Fruit fly (Drosophila melanogaster) whole organism, embryonic: ENCODE measurements around the gene eco.
A peak's percentile ranks its signal among the peaks of the same experiment; 100 is the strongest.

Experiments
- CG10366 ChIP-seq: fragments of 200-800 bp; sonication (Bioruptor generic); IDR thresholded peaks from 2 replicates; pipeline ENCODE4 v1.3.6; 2022; ENCODE audit warnings: missing biosample characterization, missing genetic modification characterization
- CG10959 ChIP-seq: fragments of 200-800 bp; sonication (Bioruptor generic); IDR thresholded peaks from 2 replicates; pipeline ENCODE4 v1.3.6; 2022; ENCODE audit warnings: missing biosample characterization, missing genetic modification characterization
- CG11247 ChIP-seq: fragments of 200-800 bp; sonication (Bioruptor generic); IDR thresholded peaks from 2 replicates; pipeline ENCODE4 v1.3.6; 2022; ENCODE audit warnings: missing biosample characterization, missing genetic modification characterization
- CG12942 ChIP-seq: fragments of 200-800 bp; sonication (Bioruptor generic); optimal IDR thresholded peaks from 3 replicates; lab custom pipeline; 2016; ENCODE audit warnings: missing biosample characterization, missing genetic modification characterization
- CG13775 ChIP-seq: fragments of 200-800 bp; sonication (Bioruptor generic); optimal IDR thresholded peaks from 3 replicates; lab custom pipeline; 2017; ENCODE audit warnings: missing biosample characterization, mild to moderate bottlenecking, missing genetic modification characterization
- CG17328 ChIP-seq: fragments of 200-800 bp; sonication (Bioruptor generic); IDR thresholded peaks from 2 replicates; pipeline ENCODE4 v1.3.6; 2022; ENCODE audit warnings: missing biosample characterization, missing genetic modification characterization
- CG17568 ChIP-seq: fragments of 200-800 bp; sonication (Bioruptor generic); optimal IDR thresholded peaks from 2 replicates; lab custom pipeline; 2018; ENCODE audit warnings: missing biosample characterization, mild to moderate bottlenecking, missing genetic modification characterization, moderate library complexity
- CG3065 ChIP-seq: fragments of 200-800 bp; sonication (Bioruptor generic); optimal IDR thresholded peaks from 2 replicates; lab custom pipeline; 2016; ENCODE audit warnings: missing biosample characterization, missing genetic modification characterization
- CG32767 ChIP-seq: fragments of 200-800 bp; sonication (Bioruptor generic); IDR thresholded peaks from 2 replicates; pipeline ENCODE4 v1.3.6; 2022; ENCODE audit warnings: missing biosample characterization, missing genetic modification characterization
- CG3281 ChIP-seq: fragments of 200-800 bp; sonication (Bioruptor generic); optimal IDR thresholded peaks from 3 replicates; lab custom pipeline; 2017; ENCODE audit warnings: missing biosample characterization, mild to moderate bottlenecking, missing genetic modification characterization
- CG3847 ChIP-seq: fragments of 200-800 bp; sonication (Bioruptor generic); IDR thresholded peaks from 2 replicates; pipeline ENCODE4 v1.3.6; 2022; ENCODE audit warnings: missing biosample characterization, missing genetic modification characterization
- CG42726 ChIP-seq: fragments of 200-800 bp; sonication (Bioruptor generic); IDR thresholded peaks from 2 replicates; pipeline ENCODE4 v1.3.6; 2022; ENCODE audit warnings: missing biosample characterization, missing genetic modification characterization; ENCODE audit not compliant: partially characterized antibody
- CG4328 ChIP-seq: fragments of 200-800 bp; sonication (Bioruptor generic); optimal IDR thresholded peaks from 3 replicates; lab custom pipeline; 2017; ENCODE audit warnings: missing biosample characterization, missing genetic modification reagents, missing genetic modification characterization
- CG4360 ChIP-seq: fragments of 200-800 bp; sonication (Bioruptor generic); IDR thresholded peaks from 2 replicates; pipeline ENCODE4 v1.3.6; 2022; ENCODE audit warnings: missing biosample characterization, missing genetic modification characterization
- CG4707 ChIP-seq: fragments of 200-800 bp; sonication (Bioruptor generic); optimal IDR thresholded peaks from 2 replicates; lab custom pipeline; 2018; ENCODE audit warnings: missing biosample characterization, mild to moderate bottlenecking, missing genetic modification characterization, moderate library complexity
- CG7987 ChIP-seq: fragments of 200-800 bp; sonication (Bioruptor generic); optimal IDR thresholded peaks from 2 replicates; lab custom pipeline; 2018; ENCODE audit warnings: missing biosample characterization, mild to moderate bottlenecking, missing genetic modification characterization, moderate library complexity
- CG8281 ChIP-seq: fragments of 200-800 bp; sonication (Bioruptor generic); optimal IDR thresholded peaks from 2 replicates; lab custom pipeline; 2018; ENCODE audit warnings: missing biosample characterization, mild to moderate bottlenecking, missing genetic modification characterization, moderate library complexity
- CG8924 ChIP-seq: fragments of 200-800 bp; optimal IDR thresholded peaks from 3 replicates; lab custom pipeline; 2019; ENCODE audit warnings: missing biosample characterization, mild to moderate bottlenecking, missing genetic modification characterization, moderate library complexity
- CG9797 ChIP-seq: fragments of 200-800 bp; sonication (Bioruptor generic); optimal IDR thresholded peaks from 3 replicates; lab custom pipeline; 2018; ENCODE audit warnings: missing biosample characterization, mild to moderate bottlenecking, missing genetic modification characterization
- Camta ChIP-seq: fragments of 200-800 bp; sonication (Bioruptor generic); optimal IDR thresholded peaks from 2 replicates; lab custom pipeline; 2016; ENCODE audit warnings: missing biosample characterization, missing genetic modification characterization
- Dll ChIP-seq: fragments of 200-800 bp; sonication (Bioruptor generic); IDR thresholded peaks from 4 replicates; pipeline ENCODE4 v1.3.6; 2022; ENCODE audit warnings: missing biosample characterization, missing genetic modification characterization; ENCODE audit not compliant: partially characterized antibody
- Gsc ChIP-seq: fragments of 200-800 bp; sonication (Bioruptor generic); IDR thresholded peaks from 2 replicates; pipeline ENCODE4 v1.3.6; 2022; ENCODE audit warnings: missing biosample characterization, missing genetic modification characterization
- HHEX ChIP-seq: fragments of 200-800 bp; sonication (Bioruptor generic); optimal IDR thresholded peaks from 3 replicates; lab custom pipeline; 2017; ENCODE audit warnings: missing biosample characterization, mild to moderate bottlenecking, missing genetic modification characterization, missing genetic modification reagents
- Hsf ChIP-seq: fragments of 200-800 bp; sonication (Bioruptor generic); optimal IDR thresholded peaks from 3 replicates; lab custom pipeline; 2016; ENCODE audit warnings: missing biosample characterization, missing genetic modification characterization
- Lim3 ChIP-seq: fragments of 200-800 bp; sonication (Bioruptor generic); IDR thresholded peaks from 2 replicates; pipeline ENCODE4 v1.3.6; 2022; ENCODE audit warnings: missing biosample characterization, missing genetic modification characterization
- NFAT ChIP-seq: fragments of 200-800 bp; sonication (Bioruptor generic); IDR thresholded peaks from 2 replicates; pipeline ENCODE4 v1.3.6; 2022; ENCODE audit warnings: missing biosample characterization, missing genetic modification characterization
- Trl ChIP-seq, 3 experiments: fragments of >200 bp in 2 of 3; fragments of 200-800 bp in 1 of 3; sonication (Bioruptor generic) in 1 of 3; optimal IDR thresholded peaks; 2 replicates in 1 of 3; 3 replicates in 2 of 3; lab custom pipeline; 2016 to 2017; ENCODE audit warnings: missing biosample characterization in 1 of 3, missing genetic modification characterization in 1 of 3
- Vsx1 ChIP-seq: fragments of 200-800 bp; sonication (Bioruptor generic); optimal IDR thresholded peaks from 2 replicates; lab custom pipeline; 2017; ENCODE audit warnings: missing biosample characterization, mild to moderate bottlenecking, missing genetic modification characterization, missing genetic modification reagents
- bbx ChIP-seq: fragments of 200-800 bp; sonication (Bioruptor generic); IDR thresholded peaks from 2 replicates; pipeline ENCODE4 v1.3.6; 2022; ENCODE audit warnings: missing biosample characterization, missing genetic modification characterization; ENCODE audit not compliant: partially characterized antibody
- cad ChIP-seq: fragments of >200 bp; optimal IDR thresholded peaks from 2 replicates; lab custom pipeline; 2017; ENCODE audit warnings: missing biosample characterization, missing genetic modification characterization
- chif ChIP-seq, 2 experiments: fragments of 200-800 bp; sonication (Bioruptor generic); optimal IDR thresholded peaks; 3 replicates each; lab custom pipeline; 2016; ENCODE audit warnings: missing biosample characterization in 2 of 2, missing genetic modification characterization in 2 of 2
- croc ChIP-seq: fragments of 200-800 bp; sonication (Bioruptor generic); conservative IDR thresholded peaks from 3 replicates; pipeline ENCODE4 v1.3.6; 2022; ENCODE audit warnings: missing biosample characterization, missing genetic modification characterization
- danr ChIP-seq: fragments of 200-800 bp; sonication (Bioruptor generic); IDR thresholded peaks from 2 replicates; pipeline ENCODE4 v1.3.6; 2022; ENCODE audit warnings: missing biosample characterization, missing genetic modification characterization
- dmrt11E ChIP-seq: fragments of 200-800 bp; sonication (Bioruptor generic); optimal IDR thresholded peaks from 3 replicates; lab custom pipeline; 2018; ENCODE audit warnings: missing biosample characterization, mild to moderate bottlenecking, missing genetic modification characterization, moderate library complexity
- grau ChIP-seq: fragments of 200-800 bp; optimal IDR thresholded peaks from 3 replicates; lab custom pipeline; 2019; ENCODE audit warnings: missing biosample characterization, mild to moderate bottlenecking, missing genetic modification characterization, moderate library complexity
- gsb-n ChIP-seq: fragments of 200-800 bp; sonication (Bioruptor generic); optimal IDR thresholded peaks from 3 replicates; lab custom pipeline; 2018; ENCODE audit warnings: missing biosample characterization, mild to moderate bottlenecking, missing genetic modification characterization
- her ChIP-seq: fragments of 200-800 bp; sonication (Bioruptor generic); optimal IDR thresholded peaks from 2 replicates; lab custom pipeline; 2016; ENCODE audit warnings: missing biosample characterization, missing genetic modification characterization
- jumu ChIP-seq: fragments of 200-800 bp; sonication (Bioruptor generic); optimal IDR thresholded peaks from 3 replicates; lab custom pipeline; 2016; ENCODE audit warnings: missing biosample characterization, missing genetic modification characterization
- luna ChIP-seq: fragments of 200-800 bp; sonication (Bioruptor generic); optimal IDR thresholded peaks from 2 replicates; lab custom pipeline; 2016; ENCODE audit warnings: missing biosample characterization, missing genetic modification characterization
- maf-S ChIP-seq: fragments of 200-800 bp; sonication (Bioruptor generic); optimal IDR thresholded peaks from 2 replicates; lab custom pipeline; 2016; ENCODE audit warnings: missing biosample characterization, missing genetic modification characterization
- prd ChIP-seq, 3 experiments: fragments of >200 bp in 2 of 3; fragments of 200-800 bp in 1 of 3; sonication (Bioruptor generic) in 1 of 3; optimal IDR thresholded peaks in 2 of 3; IDR thresholded peaks in 1 of 3; 2 replicates in 2 of 3; 3 replicates in 1 of 3; pipeline versions ENCODE4 v1.3.6 to Lab custom; 2017 to 2022; ENCODE audit warnings: missing biosample characterization in 1 of 3, missing genetic modification characterization in 1 of 3
- pum ChIP-seq: fragments of 200-800 bp; sonication (Bioruptor generic); optimal IDR thresholded peaks from 2 replicates; lab custom pipeline; 2016; ENCODE audit warnings: missing biosample characterization, missing genetic modification characterization
- run ChIP-seq: fragments of 200-800 bp; sonication (Bioruptor generic); optimal IDR thresholded peaks from 3 replicates; lab custom pipeline; 2018; ENCODE audit warnings: missing biosample characterization, mild to moderate bottlenecking, missing genetic modification characterization
- sr ChIP-seq: fragments of 200-800 bp; sonication (Bioruptor generic); IDR thresholded peaks from 3 replicates; pipeline ENCODE4 v1.3.6; 2022; ENCODE audit warnings: missing biosample characterization, missing genetic modification characterization
- tgo ChIP-seq: fragments of 200-800 bp; sonication (Bioruptor generic); IDR thresholded peaks from 3 replicates; pipeline ENCODE4 v1.3.6; 2022; ENCODE audit warnings: missing biosample characterization, missing genetic modification characterization
- toy ChIP-seq: fragments of 200-800 bp; sonication (Bioruptor generic); IDR thresholded peaks from 2 replicates; pipeline ENCODE4 v1.3.6; 2022; ENCODE audit warnings: missing biosample characterization, missing genetic modification characterization
- wek ChIP-seq: fragments of 200-800 bp; sonication (Bioruptor generic); optimal IDR thresholded peaks from 3 replicates; lab custom pipeline; 2018; ENCODE audit warnings: missing biosample characterization, mild to moderate bottlenecking, missing genetic modification characterization, moderate library complexity
- zen2 ChIP-seq: fragments of 200-800 bp; sonication (Bioruptor generic); IDR thresholded peaks from 3 replicates; pipeline ENCODE4 v1.3.6; 2022; ENCODE audit warnings: missing biosample characterization, missing genetic modification characterization; ENCODE audit not compliant: partially characterized antibody

Gene eco

dm6 chr3L:7356386-7357117 is 17.4 kb upstream of the eco start, which contains the start of gene CTCF (continued):
- TF ChIP-seq bbx (GFP tag; lab: Robert Waterston, UW), result peak; percentile 91
- TF ChIP-seq CG4328 (GFP tag; lab: Kevin White, UChicago), result no peak
- TF ChIP-seq CG8281 (tag; lab: Kevin White, UChicago), result no peak
- no peak for TF ChIP-seq CG3281 (GFP tag; lab: Kevin White, UChicago)
- TF ChIP-seq maf-S (GFP tag; lab: Kevin White, UChicago), result no peak
- no peak for TF ChIP-seq Vsx1
- TF ChIP-seq zen2 (GFP tag; lab: Robert Waterston, UW), result peak; percentile 37; the same call in 1 of the 3 replicates
- TF ChIP-seq wek (GFP tag; lab: Kevin White, UChicago), result no peak
- TF ChIP-seq CG10366 (GFP tag; lab: Robert Waterston, UW), result peak; percentile 42; the same call in 1 of the 2 replicates
- TF ChIP-seq croc (GFP tag; lab: Robert Waterston, UW), result peak; percentile 55; the same call in 2 of the 3 replicates
- TF ChIP-seq dmrt11E (tag; lab: Kevin White, UChicago), result peak; percentile 32
- no peak for TF ChIP-seq Lim3 (GFP tag; lab: Robert Waterston, UW)
- no peak for TF ChIP-seq Trl (optimal IDR thresholded peaks at IDR 0.05; lab: Kevin White, UChicago)
- TF ChIP-seq Trl (GFP tag; optimal IDR thresholded peaks at IDR 0.05; lab: Kevin White, UChicago), result peak; percentile 17
- TF ChIP-seq HHEX (GFP tag; lab: Kevin White, UChicago), result no peak
- TF ChIP-seq toy (GFP tag; lab: Robert Waterston, UW), result no peak
- TF ChIP-seq CG12942 (GFP tag; lab: Kevin White, UChicago), result no peak
- TF ChIP-seq sr, result no peak
- peak; percentile 51 for TF ChIP-seq tgo (GFP tag; lab: Robert Waterston, UW)
- no peak for TF ChIP-seq Gsc (GFP tag; lab: Robert Waterston, UW)
- TF ChIP-seq CG32767, result no peak
- TF ChIP-seq cad (GFP tag; lab: Kevin White, UChicago), result no peak
- TF ChIP-seq CG13775 (GFP tag; lab: Kevin White, UChicago), result peak; percentile 37
- TF ChIP-seq CG17328, result no peak
- TF ChIP-seq pum, result peak; percentile 14
- TF ChIP-seq CG4707 (GFP tag; lab: Kevin White, UChicago), result no peak
- peak; percentile 36 for TF ChIP-seq CG9797 (GFP tag; lab: Kevin White, UChicago)
- TF ChIP-seq chif (GFP tag; optimal IDR thresholded peaks at IDR 0.05; lab: Kevin White, UChicago), result peak in 1 of 2 experiments; percentile 50
- no peak for TF ChIP-seq run (tag; lab: Kevin White, UChicago)
- peak; percentile 68; the same call in 1 of the 2 replicates for TF ChIP-seq CG42726
- TF ChIP-seq her (GFP tag; lab: Kevin White, UChicago), result peak; percentile 20
- TF ChIP-seq CG11247 (GFP tag; lab: Robert Waterston, UW), result peak; percentile 45; the same call in 1 of the 2 replicates
- TF ChIP-seq gsb-n (tag; lab: Kevin White, UChicago), result peak; percentile 87
- TF ChIP-seq luna, result no peak
- TF ChIP-seq prd (optimal IDR thresholded peaks at IDR 0.05; lab: Kevin White, UChicago), result no peak
- peak; percentile 80 for TF ChIP-seq prd (GFP tag; IDR thresholded peaks at IDR 0.05; lab: Robert Waterston, UW)
- TF ChIP-seq danr (GFP tag; lab: Robert Waterston, UW), result no peak
- peak; percentile 62 for TF ChIP-seq Hsf (GFP tag; lab: Kevin White, UChicago)
- TF ChIP-seq grau (tag; lab: Kevin White, UChicago), result peak; percentile 52
- no peak for TF ChIP-seq CG4360 (GFP tag; lab: Robert Waterston, UW)
- peak; percentile 83 for TF ChIP-seq Dll (GFP tag; lab: Robert Waterston, UW)
- peak; percentile 69 for TF ChIP-seq CG8924 (tag; lab: Kevin White, UChicago)
- peak; percentile 54 for TF ChIP-seq jumu (GFP tag; lab: Kevin White, UChicago)
- no peak for TF ChIP-seq CG10959 (GFP tag; lab: Robert Waterston, UW)
- TF ChIP-seq CG17568 (GFP tag; lab: Kevin White, UChicago), result no peak
- TF ChIP-seq NFAT (GFP tag; lab: Robert Waterston, UW), result peak; percentile 66
- TF ChIP-seq CG3065 (GFP tag; lab: Kevin White, UChicago), result no peak
- TF ChIP-seq CG7987 (GFP tag; lab: Kevin White, UChicago), result peak; percentile 3
- peak; percentile 19 for TF ChIP-seq Camta
- TF ChIP-seq CG3847 (GFP tag; lab: Robert Waterston, UW), result 0 out of 2 replicates have a peak, but pooled peaks have one; percentile 6
